Worm (Caenorhabditis elegans): ENCODE data around the gene sft-4.

Gene sft-4

DNA sequence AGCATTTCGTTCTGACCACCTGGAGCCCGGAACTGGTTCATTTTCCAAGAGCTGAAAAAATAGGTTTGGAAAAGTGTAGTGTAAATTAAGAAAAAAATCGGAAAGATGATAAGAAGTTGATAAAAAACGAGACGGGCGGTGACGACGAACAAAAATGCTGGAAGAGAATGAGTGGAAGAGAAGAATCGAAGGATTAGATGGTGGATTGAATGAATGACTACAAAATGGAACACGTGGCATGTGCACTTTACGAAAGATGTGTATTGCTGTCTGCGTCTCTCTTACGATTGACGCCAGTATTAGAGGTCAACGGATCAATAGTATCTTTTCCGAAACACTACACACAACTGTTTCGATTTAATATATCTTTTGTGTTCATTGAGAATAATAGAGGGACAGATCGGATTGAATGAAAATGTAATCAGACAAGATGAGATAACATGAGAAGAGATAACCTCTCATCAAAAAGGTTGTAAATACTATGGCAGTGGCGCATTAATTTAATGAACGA, at the start of gene sft-4 (continued):
- TF ChIP-seq Y48G9A.11 (GFP tag; IDR thresholded peaks at IDR 0.05) = no peak
- no peak for TF ChIP-seq fkh-10 (GFP tag; optimal IDR thresholded peaks at IDR 0.05)
- TF ChIP-seq mep-1 (tag; optimal IDR thresholded peaks at IDR 0.05) = peak; percentile 20
- no peak for TF ChIP-seq lin-39 (tag; optimal IDR thresholded peaks at IDR 0.05)
- TF ChIP-seq zfp-3 (GFP tag; conservative IDR thresholded peaks at IDR 0.05) = no peak
- TF ChIP-seq lin-13 (GFP tag; optimal IDR thresholded peaks at IDR 0.05) = no peak

ce11 chrX:5829175-5829574, 48.7 kb upstream of the sft-4 start, which contains the start of gene acp-5:
acp-5 (plus strand) TSS chrX:5829435.
- TF ChIP-seq nhr-10 (tag; optimal IDR thresholded peaks at IDR 0.05) (no peak), dmd-8 (GFP tag; IDR thresholded peaks at IDR 0.05) (no peak), unc-130 (GFP tag; optimal IDR thresholded peaks at IDR 0.05) (no peak), tra-1 (GFP tag; IDR thresholded peaks at IDR 0.05) (no peak), hif-1 (tag; optimal IDR thresholded peaks at IDR 0.05) (no peak), tag-97 (GFP tag; IDR thresholded peaks at IDR 0.05) (no peak), lin-38 (GFP tag; IDR thresholded peaks at IDR 0.05) (no peak), ceh-28 (tag; optimal IDR thresholded peaks at IDR 0.05) (no peak), D1046.2 (GFP tag; IDR thresholded peaks at IDR 0.05) (no peak), daf-19 (GFP tag; conservative IDR thresholded peaks at IDR 0.05) (no peak), lin-1 (GFP tag; IDR thresholded peaks at IDR 0.05) (no peak), nhr-41 (GFP tag; IDR thresholded peaks at IDR 0.05) (no peak), vab-7 (GFP tag; IDR thresholded peaks at IDR 0.05) (no peak), F10B5.3 (tag; optimal IDR thresholded peaks at IDR 0.05) (no peak), nhr-77 (tag; optimal IDR thresholded peaks at IDR 0.05) (peak; percentile 26), lim-7 (GFP tag; IDR thresholded peaks at IDR 0.05) (no peak), unc-39 (tag; optimal IDR thresholded peaks at IDR 0.05) (no peak), nhr-28 (tag; optimal IDR thresholded peaks at IDR 0.05) (peak; percentile 92), zfp-2 (tag; optimal IDR thresholded peaks at IDR 0.05) (no peak), pha-4 (GFP tag; IDR thresholded peaks at IDR 0.05) (no peak), pha-4 (tag; optimal IDR thresholded peaks at IDR 0.05) (no peak), lin-39 (tag; optimal IDR thresholded peaks at IDR 0.05) (no peak), daf-16 (GFP tag; optimal IDR thresholded peaks at IDR 0.05) (no peak), daf-16 (tag; optimal IDR thresholded peaks at IDR 0.05) (peak; percentile 72), T20F7.1 (GFP tag; optimal IDR thresholded peaks at IDR 0.05) (no peak), nhr-42 (GFP tag; IDR thresholded peaks at IDR 0.05) (no peak), lin-15B (tag; optimal IDR thresholded peaks at IDR 0.05) (no peak), mxl-2 (GFP tag; conservative IDR thresholded peaks at IDR 0.05) (no peak), F37D6.2 (tag; optimal IDR thresholded peaks at IDR 0.05) (no peak), nhr-102 (tag; optimal IDR thresholded peaks at IDR 0.05) (no peak), ztf-7 (tag; optimal IDR thresholded peaks at IDR 0.05) (no peak), mes-2 (tag; optimal IDR thresholded peaks at IDR 0.05; ENCODE audit: poor library complexity, severe bottlenecking) (no peak), ama-1 (optimal IDR thresholded peaks at IDR 0.05) (no peak), Y105C5A.15 (GFP tag; IDR thresholded peaks at IDR 0.05) (no peak), R02D3.7 (tag; optimal IDR thresholded peaks at IDR 0.05) (no peak), daf-8 (GFP tag; IDR thresholded peaks at IDR 0.05) (no peak), mdt-29 (GFP tag; IDR thresholded peaks at IDR 0.05) (no peak), pqm-1 (tag; optimal IDR thresholded peaks at IDR 0.05) (peak; percentile 14), dve-1 (tag; optimal IDR thresholded peaks at IDR 0.05; ENCODE audit: insufficient read depth) (peak; percentile 42), spr-3 (GFP tag; optimal IDR thresholded peaks at IDR 0.05) (no peak), snpc-4 (tag; optimal IDR thresholded peaks at IDR 0.05) (no peak), mxl-3 (GFP tag; optimal IDR thresholded peaks at IDR 0.05) (no peak), saeg-2 (GFP tag; IDR thresholded peaks at IDR 0.05) (no peak), zip-2 (tag; optimal IDR thresholded peaks at IDR 0.05) (no peak), F44E2.7 (GFP tag; IDR thresholded peaks at IDR 0.05) (no peak), hmg-1.1 (GFP tag; IDR thresholded peaks at IDR 0.05) (no peak), Y48G9A.11 (GFP tag; IDR thresholded peaks at IDR 0.05) (no peak)
